Worm (Caenorhabditis elegans): Measurements from ENCODE around the gene tag-294.

The tag-294 gene

ce11 chrX:5714077-5714675, 49.0 kb downstream of the tag-294 start, which contains the start of gene cyp-43A1:
cyp-43A1 (plus strand) TSS chrX:5714522.
- TF ChIP-seq sdz-12 (GFP tag; optimal IDR thresholded peaks at IDR 0.05): no peak
- no peak for TF ChIP-seq set-16 (GFP tag; IDR thresholded peaks at IDR 0.05)
- TF ChIP-seq dmd-8 (GFP tag; IDR thresholded peaks at IDR 0.05): no peak
- TF ChIP-seq daf-16 (GFP tag; optimal IDR thresholded peaks at IDR 0.05): no peak
- TF ChIP-seq daf-16 (tag; optimal IDR thresholded peaks at IDR 0.05): peak; percentile 84
- TF ChIP-seq lin-29 (GFP tag; IDR thresholded peaks at IDR 0.05): no peak
- peak; percentile 21; the same call in 1 of the 2 replicates for TF ChIP-seq dmd-6 (GFP tag; IDR thresholded peaks at IDR 0.05)
- TF ChIP-seq pqm-1 (tag; optimal IDR thresholded peaks at IDR 0.05): peak; percentile 57
- no peak for TF ChIP-seq saeg-2 (GFP tag; IDR thresholded peaks at IDR 0.05)
- TF ChIP-seq nhr-41 (GFP tag; IDR thresholded peaks at IDR 0.05): no peak
- TF ChIP-seq nhr-10 (tag; optimal IDR thresholded peaks at IDR 0.05): no peak
- TF ChIP-seq fos-1 (tag; optimal IDR thresholded peaks at IDR 0.05): no peak
- TF ChIP-seq ceh-62 (tag; optimal IDR thresholded peaks at IDR 0.05): no peak
- TF ChIP-seq nhr-6 (tag; optimal IDR thresholded peaks at IDR 0.05): peak; percentile 6
- no peak for TF ChIP-seq mes-2 (tag; optimal IDR thresholded peaks at IDR 0.05; ENCODE audit: poor library complexity, severe bottlenecking)
- no peak for TF ChIP-seq unc-39 (tag; optimal IDR thresholded peaks at IDR 0.05)
- no peak for TF ChIP-seq snpc-1.2 (GFP tag; IDR thresholded peaks at IDR 0.05)
- TF ChIP-seq mdl-1 (tag; optimal IDR thresholded peaks at IDR 0.05): peak in 1 of 2 experiments; percentile 20
- no peak for TF ChIP-seq egl-43 (GFP tag; IDR thresholded peaks at IDR 0.05)
- TF ChIP-seq hlh-11 (tag; optimal IDR thresholded peaks at IDR 0.05): peak; percentile 13
- no peak for TF ChIP-seq tag-97 (GFP tag; IDR thresholded peaks at IDR 0.05)
- no peak for TF ChIP-seq lin-13 (GFP tag; optimal IDR thresholded peaks at IDR 0.05)
- no peak for TF ChIP-seq jun-1 (tag; optimal IDR thresholded peaks at IDR 0.05)
- no peak for TF ChIP-seq lin-15B (tag; optimal IDR thresholded peaks at IDR 0.05)
- no peak for TF ChIP-seq Y48G9A.11 (GFP tag; IDR thresholded peaks at IDR 0.05)
- no peak for TF ChIP-seq ceh-44 (GFP tag; IDR thresholded peaks at IDR 0.05)
- TF ChIP-seq F44E2.7 (GFP tag; IDR thresholded peaks at IDR 0.05): no peak
- TF ChIP-seq nhr-28 (tag; optimal IDR thresholded peaks at IDR 0.05): peak; percentile 63
- no peak for TF ChIP-seq arid-1 (GFP tag; conservative IDR thresholded peaks at IDR 0.05)
- TF ChIP-seq zag-1 (tag; optimal IDR thresholded peaks at IDR 0.05): no peak

ce11 chrX:5713479-5713878, 49.7 kb downstream of the tag-294 start:
- TF ChIP-seq attf-4 (tag; optimal IDR thresholded peaks at IDR 0.05): no peak
- TF ChIP-seq F26F4.8 (GFP tag; conservative IDR thresholded peaks at IDR 0.05): peak; percentile 93
- TF ChIP-seq ama-1 (optimal IDR thresholded peaks at IDR 0.05): no peak
- peak; percentile 12 for TF ChIP-seq lin-13 (GFP tag; optimal IDR thresholded peaks at IDR 0.05)
- no peak for TF ChIP-seq skn-1 (tag; optimal IDR thresholded peaks at IDR 0.05)
- TF ChIP-seq cey-2 (tag; optimal IDR thresholded peaks at IDR 0.05; ENCODE audit: borderline replicate concordance, insufficient read depth): no peak
- TF ChIP-seq hmg-1.1 (GFP tag; IDR thresholded peaks at IDR 0.05): peak; percentile 42; the same call in 1 of the 2 replicates
- peak; percentile 77 for TF ChIP-seq lin-38 (GFP tag; IDR thresholded peaks at IDR 0.05)
- peak; percentile 44 for TF ChIP-seq nhr-102 (tag; optimal IDR thresholded peaks at IDR 0.05)
- no peak for TF ChIP-seq nhr-10 (tag; optimal IDR thresholded peaks at IDR 0.05)
- TF ChIP-seq hlh-11 (tag; optimal IDR thresholded peaks at IDR 0.05): peak; percentile 2
- no peak; the same call in 1 of the 2 replicates for TF ChIP-seq zfp-3 (GFP tag; conservative IDR thresholded peaks at IDR 0.05)
- TF ChIP-seq ctbp-1 (GFP tag; IDR thresholded peaks at IDR 0.05): peak; percentile 27; the same call in 1 of the 2 replicates
- TF ChIP-seq php-3 (GFP tag; IDR thresholded peaks at IDR 0.05): peak; percentile 54; the same call in 1 of the 2 replicates
- peak; percentile 43 for TF ChIP-seq F49E8.2 (tag; optimal IDR thresholded peaks at IDR 0.05; ENCODE audit: borderline replicate concordance)
- peak; percentile 46 for TF ChIP-seq spr-3 (GFP tag; optimal IDR thresholded peaks at IDR 0.05)
- TF ChIP-seq zip-11 (GFP tag; IDR thresholded peaks at IDR 0.05): peak; percentile 52; the same call in 1 of the 2 replicates
- TF ChIP-seq mes-2 (tag; optimal IDR thresholded peaks at IDR 0.05; ENCODE audit: poor library complexity, severe bottlenecking): peak; percentile 67
- peak; percentile 97 for TF ChIP-seq lim-7 (GFP tag; IDR thresholded peaks at IDR 0.05)
- peak; percentile 39; the same call in 1 of the 2 replicates for TF ChIP-seq nhr-42 (GFP tag; IDR thresholded peaks at IDR 0.05)
- TF ChIP-seq egl-43 (GFP tag; IDR thresholded peaks at IDR 0.05): peak; percentile 80
- TF ChIP-seq daf-16 (GFP tag; optimal IDR thresholded peaks at IDR 0.05): peak in 1 of 2 experiments; percentile 85
- peak; percentile 65 for TF ChIP-seq daf-16 (tag; optimal IDR thresholded peaks at IDR 0.05)
- peak; percentile 67; the same call in 1 of the 2 replicates for TF ChIP-seq ceh-44 (GFP tag; IDR thresholded peaks at IDR 0.05)
- TF ChIP-seq T20F7.1 (GFP tag; optimal IDR thresholded peaks at IDR 0.05): no peak
- peak; percentile 14 for TF ChIP-seq Y5F2A.4 (GFP tag; optimal IDR thresholded peaks at IDR 0.05)
- peak; percentile 65; the same call in 1 of the 2 replicates for TF ChIP-seq D1046.2 (GFP tag; IDR thresholded peaks at IDR 0.05)

Measured in whole organism, L4 larva.